Worm (Caenorhabditis elegans) whole organism, late embryonic: Measurements from ENCODE around the gene B0348.1.

ENCODE experiments used
- ama-1 ChIP-seq: fragments of 150-350 bp; optimal IDR thresholded peaks from 2 replicates; lab custom pipeline; 2014
- ceh-45 ChIP-seq: fragments of 200-800 bp; sonication (Bioruptor generic); IDR thresholded peaks from 2 replicates; pipeline ENCODE4 v1.3.6; 2022; ENCODE audit warnings: missing genetic modification reagents, missing genetic modification characterization, missing compliant biosample characterization
- elt-2 ChIP-seq: sonication (generic microtip); optimal IDR thresholded peaks from 2 replicates; lab custom pipeline; 2016; ENCODE audit warnings: missing genetic modification reagents, missing genetic modification characterization, missing compliant biosample characterization
- fkh-10 ChIP-seq: fragments of 150-350 bp; optimal IDR thresholded peaks from 2 replicates; lab custom pipeline; 2014; ENCODE audit warnings: missing biosample characterization, missing genetic modification reagents, missing genetic modification characterization
- gmeb-2 ChIP-seq: sonication (generic microtip); optimal IDR thresholded peaks from 2 replicates; lab custom pipeline; 2016; ENCODE audit warnings: missing genetic modification characterization, inconsistent platforms, missing compliant biosample characterization
- hlh-15 ChIP-seq: sonication (generic microtip); optimal IDR thresholded peaks from 2 replicates; lab custom pipeline; 2016; ENCODE audit warnings: missing genetic modification characterization, missing compliant biosample characterization
- nfya-1 ChIP-seq: sonication (generic microtip); optimal IDR thresholded peaks from 2 replicates; lab custom pipeline; 2017; ENCODE audit warnings: missing genetic modification characterization, mild to moderate bottlenecking, missing compliant biosample characterization, antibody characterized with exemption, moderate library complexity
- unc-3 ChIP-seq, 2 experiments: fragments of 200-800 bp in 1 of 2; sonication (Bioruptor generic) in 1 of 2; sonication (generic microtip) in 1 of 2; conservative IDR thresholded peaks in 1 of 2; optimal IDR thresholded peaks in 1 of 2; 2 replicates each; pipeline versions ENCODE4 v1.3.6 to Lab custom; 2016 to 2022; ENCODE audit warnings: missing compliant biosample characterization in 2 of 2, missing genetic modification characterization in 2 of 2, missing genetic modification reagents in 1 of 2
- unc-42 ChIP-seq: sonication (generic microtip); optimal IDR thresholded peaks from 2 replicates; lab custom pipeline; 2016; ENCODE audit warnings: missing genotype, missing genetic modification characterization, missing compliant biosample characterization

- TF ChIP-seq fkh-10 (GFP tag; lab: Kevin White, UChicago) (no peak), hlh-15 (tag; lab: Kevin White, UChicago) (no peak), elt-2 (tag; lab: Kevin White, UChicago) (peak; percentile 67), ceh-45 (GFP tag; lab: Robert Waterston, UW) (no peak), ama-1 (lab: Kevin White, UChicago) (no peak), unc-42 (no peak), nfya-1 (tag; lab: Kevin White, UChicago) (no peak), gmeb-2 (tag; lab: Kevin White, UChicago) (no peak), unc-3 (GFP tag; conservative IDR thresholded peaks at IDR 0.05; lab: Robert Waterston, UW) (no peak), unc-3 (tag; optimal IDR thresholded peaks at IDR 0.05; lab: Kevin White, UChicago) (no peak)
Measured at ce11 chrV:47799-48198, 923 bp upstream of the B0348.1 start.
